Worm (Caenorhabditis elegans) whole organism, L1 larva: ENCODE measurements around the gene K08D8.3.

Experiments used
- aha-1 ChIP-seq: fragments of 150-350 bp; optimal IDR thresholded peaks from 2 replicates; lab custom pipeline; 2014; ENCODE audit warnings: missing biosample characterization, missing genetic modification characterization
- ceh-63 ChIP-seq: fragments of 200-800 bp; sonication (Bioruptor generic); optimal IDR thresholded peaks from 2 replicates; lab custom pipeline; 2018; ENCODE audit warnings: mild to moderate bottlenecking, missing genetic modification characterization, missing compliant biosample characterization
- ceh-90 ChIP-seq: sonication (generic microtip); optimal IDR thresholded peaks from 2 replicates; lab custom pipeline; 2016; ENCODE audit warnings: missing genetic modification characterization, missing compliant biosample characterization
- dsc-1 ChIP-seq: sonication (generic microtip); optimal IDR thresholded peaks from 2 replicates; lab custom pipeline; 2016; ENCODE audit warnings: mild to moderate bottlenecking, missing genetic modification characterization, missing compliant biosample characterization
- egl-13 ChIP-seq: sonication (generic microtip); optimal IDR thresholded peaks from 2 replicates; lab custom pipeline; 2016; ENCODE audit warnings: missing genotype, missing genetic modification reagents, missing genetic modification characterization, missing compliant biosample characterization
- elt-2 ChIP-seq: sonication (generic microtip); optimal IDR thresholded peaks from 2 replicates; lab custom pipeline; 2016; ENCODE audit warnings: missing genetic modification characterization, mild to moderate bottlenecking, inconsistent platforms, missing compliant biosample characterization, missing genetic modification reagents
- ets-5 ChIP-seq: fragments of 200-800 bp; sonication (Bioruptor generic); IDR thresholded peaks from 2 replicates; pipeline ENCODE4 v1.3.6; 2022; ENCODE audit warnings: missing genetic modification characterization, missing compliant biosample characterization
- fkh-4 ChIP-seq: sonication (generic microtip); optimal IDR thresholded peaks from 2 replicates; lab custom pipeline; 2016; ENCODE audit warnings: missing compliant biosample characterization, missing genetic modification characterization, borderline replicate concordance
- fkh-8 ChIP-seq: sonication (generic microtip); optimal IDR thresholded peaks from 2 replicates; lab custom pipeline; 2016; ENCODE audit warnings: mild to moderate bottlenecking, missing genetic modification characterization, missing compliant biosample characterization
- hlh-4 ChIP-seq: sonication (generic microtip); optimal IDR thresholded peaks from 2 replicates; lab custom pipeline; 2016; ENCODE audit warnings: mild to moderate bottlenecking, missing genetic modification characterization, missing compliant biosample characterization
- hpl-2 ChIP-seq: fragments of 150-350 bp; optimal IDR thresholded peaks from 2 replicates; lab custom pipeline; 2014; ENCODE audit warnings: missing biosample characterization, missing genetic modification reagents, missing genetic modification characterization
- irx-1 ChIP-seq: sonication (generic microtip); optimal IDR thresholded peaks from 2 replicates; lab custom pipeline; 2016; ENCODE audit warnings: missing genetic modification characterization, missing compliant biosample characterization
- lin-14 ChIP-seq: fragments of 200-800 bp; sonication (Bioruptor generic); optimal IDR thresholded peaks from 2 replicates; lab custom pipeline; 2018; ENCODE audit warnings: mild to moderate bottlenecking, missing genetic modification characterization, moderate library complexity, missing compliant biosample characterization
- lin-35 ChIP-seq, 2 experiments: fragments of 150-350 bp; optimal IDR thresholded peaks; 2 replicates each; lab custom pipeline; 2014; ENCODE audit warnings: missing biosample characterization in 2 of 2, missing genetic modification characterization in 2 of 2, missing genetic modification reagents in 2 of 2
- lin-39 ChIP-seq: fragments of 150-350 bp; optimal IDR thresholded peaks from 2 replicates; lab custom pipeline; 2014; ENCODE audit warnings: missing biosample characterization, missing genetic modification reagents, missing genetic modification characterization
- lsy-2 ChIP-seq, 2 experiments: fragments of 150-350 bp; optimal IDR thresholded peaks; 2 replicates each; lab custom pipeline; 2014; ENCODE audit warnings: missing biosample characterization in 2 of 2, missing genetic modification characterization in 2 of 2
- mep-1 ChIP-seq: fragments of 150-350 bp; optimal IDR thresholded peaks from 2 replicates; lab custom pipeline; 2014; ENCODE audit warnings: missing biosample characterization, missing genetic modification characterization
- nhr-19 ChIP-seq: fragments of 200-800 bp; sonication (Bioruptor generic); conservative IDR thresholded peaks from 2 replicates; pipeline ENCODE4 v1.3.6; 2022; ENCODE audit warnings: missing genetic modification characterization, missing compliant biosample characterization
- nhr-20 ChIP-seq: sonication (generic microtip); optimal IDR thresholded peaks from 2 replicates; lab custom pipeline; 2016; ENCODE audit warnings: mild to moderate bottlenecking, missing genetic modification characterization, missing compliant biosample characterization
- nhr-237 ChIP-seq: fragments of 150-350 bp; optimal IDR thresholded peaks from 2 replicates; lab custom pipeline; 2014; ENCODE audit warnings: missing biosample characterization, missing genetic modification characterization
- nhr-28 ChIP-seq: fragments of 150-350 bp; optimal IDR thresholded peaks from 2 replicates; lab custom pipeline; 2014; ENCODE audit warnings: missing biosample characterization, missing genetic modification characterization
- nhr-71 ChIP-seq: sonication (generic microtip); optimal IDR thresholded peaks from 2 replicates; lab custom pipeline; 2016; ENCODE audit warnings: mild to moderate bottlenecking, missing genetic modification characterization, moderate library complexity, missing compliant biosample characterization
- nhr-84 ChIP-seq: sonication (generic microtip); optimal IDR thresholded peaks from 2 replicates; lab custom pipeline; 2017; ENCODE audit warnings: missing biosample characterization, missing genetic modification characterization
- nhr-90 ChIP-seq: sonication (generic microtip); optimal IDR thresholded peaks from 2 replicates; lab custom pipeline; 2016; ENCODE audit warnings: mild to moderate bottlenecking, missing genetic modification characterization, missing compliant biosample characterization; ENCODE audit not compliant: poor library complexity
- pqm-1 ChIP-seq: sonication (generic microtip); optimal IDR thresholded peaks from 3 replicates; lab custom pipeline; 2017; ENCODE audit warnings: missing biosample characterization, missing genetic modification characterization
- tbx-2 ChIP-seq: sonication (generic microtip); optimal IDR thresholded peaks from 2 replicates; lab custom pipeline; 2016; ENCODE audit warnings: missing genetic modification characterization, missing compliant biosample characterization
- tlp-1 ChIP-seq: fragments of 150-350 bp; optimal IDR thresholded peaks from 2 replicates; lab custom pipeline; 2014; ENCODE audit warnings: missing biosample characterization, missing genetic modification characterization
- unc-62 ChIP-seq: fragments of 150-350 bp; optimal IDR thresholded peaks from 2 replicates; lab custom pipeline; 2014; ENCODE audit warnings: missing biosample characterization, missing genetic modification reagents, missing genetic modification characterization
- unc-86 ChIP-seq: sonication (generic microtip); optimal IDR thresholded peaks from 2 replicates; lab custom pipeline; 2016; ENCODE audit warnings: missing genetic modification characterization, missing compliant biosample characterization
- unc-98 ChIP-seq: fragments of 200-800 bp; sonication (Bioruptor generic); IDR thresholded peaks from 2 replicates; pipeline ENCODE4 v1.3.6; 2022; ENCODE audit warnings: missing genetic modification characterization, missing compliant biosample characterization
- vab-15 ChIP-seq: sonication (generic microtip); optimal IDR thresholded peaks from 2 replicates; lab custom pipeline; 2017; ENCODE audit warnings: missing genotype, mild to moderate bottlenecking, missing genetic modification characterization, missing compliant biosample characterization
- xbp-1 ChIP-seq: sonication (generic microtip); optimal IDR thresholded peaks from 2 replicates; lab custom pipeline; 2016; ENCODE audit warnings: missing genetic modification characterization, missing compliant biosample characterization
- ztf-11 ChIP-seq, 2 experiments: sonication (generic microtip); optimal IDR thresholded peaks; 2 replicates each; lab custom pipeline; 2016 to 2017; ENCODE audit warnings: missing genetic modification characterization in 2 of 2, missing biosample characterization in 1 of 2, missing compliant biosample characterization in 1 of 2
- ztf-4 ChIP-seq: fragments of 150-350 bp; optimal IDR thresholded peaks from 2 replicates; lab custom pipeline; 2014; ENCODE audit warnings: missing biosample characterization, missing genetic modification characterization

Gene K08D8.3

ce11 chrIV:12941254-12941653, 34.8 kb upstream of the K08D8.3 start, which contains the start of gene dod-24:
dod-24 (minus strand) TSS chrIV:12941354.
- TF ChIP-seq ztf-4 (tag; lab: Kevin White, UChicago) (no peak), ets-5 (no peak)

ce11 chrIV:12936221-12936776, 29.8 kb upstream of the K08D8.3 start, which contains the start of the genes cld-1 and dod-21:
cld-1 (minus strand) TSS chrIV:12936271.
dod-21 (plus strand) TSS chrIV:12936738.
- TF ChIP-seq tbx-2 (tag; lab: Kevin White, UChicago), result no peak
- no peak for TF ChIP-seq ceh-63
- peak; percentile 5 for TF ChIP-seq pqm-1
- TF ChIP-seq lin-35 (GFP tag; optimal IDR thresholded peaks at IDR 0.05; lab: Kevin White, UChicago), result no peak
- TF ChIP-seq nhr-71, result peak; percentile 40
- peak; percentile 28 for TF ChIP-seq nhr-90 (tag; lab: Kevin White, UChicago)
- TF ChIP-seq tlp-1, result peak; percentile 66
- peak; percentile 14 for TF ChIP-seq nhr-20
- peak; percentile 100 for TF ChIP-seq elt-2
- no peak for TF ChIP-seq vab-15 (tag; lab: Kevin White, UChicago)

ce11 chrIV:12926639-12927038, 20.2 kb upstream of the K08D8.3 start, which contains the start of gene srlf-5:
srlf-5 (minus strand) TSS chrIV:12926739.
- TF ChIP-seq pqm-1, result no peak
- no peak for TF ChIP-seq lin-35 (GFP tag; optimal IDR thresholded peaks at IDR 0.05; lab: Kevin White, UChicago)
- no peak for TF ChIP-seq nhr-28 (tag; lab: Kevin White, UChicago)
- no peak for TF ChIP-seq elt-2
- no peak for TF ChIP-seq nhr-19 (GFP tag; lab: Robert Waterston, UW)
- TF ChIP-seq ceh-90, result no peak
- no peak for TF ChIP-seq fkh-4

ce11 chrIV:12924332-12924731, 17.9 kb upstream of the K08D8.3 start, which contains the start of gene srlf-4:
srlf-4 (minus strand) TSS chrIV:12924432.
- no peak for TF ChIP-seq dsc-1 (tag; lab: Kevin White, UChicago)

ce11 chrIV:12921027-12921426, 14.6 kb upstream of the K08D8.3 start, which contains the start of gene C32H11.4:
C32H11.4 (plus strand) TSS chrIV:12921264.
- TF ChIP-seq irx-1 (tag; lab: Kevin White, UChicago), result no peak
- TF ChIP-seq elt-2, result peak; percentile 89
- TF ChIP-seq fkh-8 (tag; lab: Kevin White, UChicago), result no peak
- TF ChIP-seq lin-39 (tag; lab: Kevin White, UChicago), result no peak
- no peak for TF ChIP-seq unc-86 (tag; lab: Kevin White, UChicago)
- no peak for TF ChIP-seq ztf-11 (tag; optimal IDR thresholded peaks at IDR 0.05; lab: Kevin White, UChicago)
- TF ChIP-seq hpl-2 (GFP tag; lab: Kevin White, UChicago), result no peak

- TF ChIP-seq aha-1 (tag; lab: Kevin White, UChicago) (no peak), mep-1 (tag; lab: Kevin White, UChicago) (no peak), lin-14 (GFP tag; lab: Kevin White, UChicago) (no peak), lsy-2 (tag; optimal IDR thresholded peaks at IDR 0.05; lab: Kevin White, UChicago) (no peak), nhr-237 (tag; lab: Kevin White, UChicago) (no peak), nhr-20 (no peak), tbx-2 (tag; lab: Kevin White, UChicago) (no peak), unc-98 (no peak), ets-5 (no peak), egl-13 (tag; lab: Kevin White, UChicago) (no peak)
Measured at ce11 chrIV:12920553-12920952, 14.1 kb upstream of the K08D8.3 start.

- TF ChIP-seq hlh-4 (tag; lab: Kevin White, UChicago), result peak; percentile 46
- no peak for TF ChIP-seq xbp-1 (tag; lab: Kevin White, UChicago)
- TF ChIP-seq nhr-84 (tag; lab: Kevin White, UChicago), result no peak
- no peak for TF ChIP-seq unc-62 (GFP tag; lab: Kevin White, UChicago)
Measured at ce11 chrIV:12918256-12918655, 11.8 kb upstream of the K08D8.3 start, which contains the start of gene C32H11.3. C32H11.3 (plus strand) TSS chrIV:12918556.
